Fruit fly (Drosophila melanogaster) whole organism, adult: Measurements from ENCODE around the gene CG46507.
"Not testable (repeated sequence)": the region's sequence is repeated elsewhere in the genome, so short reads cannot be mapped to it uniquely, and the experiment has no call there.

Source experiments
- CG14711 ChIP-seq: fragments of 200-800 bp; sonication (Bioruptor generic); optimal IDR thresholded peaks from 2 replicates; lab custom pipeline; 2018; ENCODE audit warnings: missing biosample characterization, mild to moderate bottlenecking, missing genetic modification characterization, moderate library complexity
- CG5204 ChIP-seq: fragments of 200-800 bp; sonication (Bioruptor generic); optimal IDR thresholded peaks from 2 replicates; lab custom pipeline; 2016; ENCODE audit warnings: missing biosample characterization, missing genetic modification characterization
- CG7101 ChIP-seq: fragments of 200-800 bp; sonication (Bioruptor generic); optimal IDR thresholded peaks from 2 replicates; lab custom pipeline; 2018; ENCODE audit warnings: missing biosample characterization, mild to moderate bottlenecking, missing genetic modification characterization, moderate library complexity
- Crg-1 ChIP-seq: fragments of 200-800 bp; sonication (Bioruptor generic); optimal IDR thresholded peaks from 2 replicates; lab custom pipeline; 2016; ENCODE audit warnings: missing biosample characterization, missing genetic modification characterization
- bab1 ChIP-seq: fragments of 200-800 bp; sonication (Bioruptor generic); optimal IDR thresholded peaks from 3 replicates; lab custom pipeline; 2019; ENCODE audit warnings: missing biosample characterization, mild to moderate bottlenecking, missing genetic modification characterization, moderate library complexity
- cnc ChIP-seq, 2 experiments: fragments of >200 bp; optimal IDR thresholded peaks; 2 replicates each; lab custom pipeline; 2017
- kay ChIP-seq: fragments of 200-800 bp; sonication (Bioruptor generic); peaks from one replicate; lab custom pipeline; 2016; ENCODE audit warnings: missing biosample characterization, missing genetic modification characterization, borderline replicate concordance

DNA sequence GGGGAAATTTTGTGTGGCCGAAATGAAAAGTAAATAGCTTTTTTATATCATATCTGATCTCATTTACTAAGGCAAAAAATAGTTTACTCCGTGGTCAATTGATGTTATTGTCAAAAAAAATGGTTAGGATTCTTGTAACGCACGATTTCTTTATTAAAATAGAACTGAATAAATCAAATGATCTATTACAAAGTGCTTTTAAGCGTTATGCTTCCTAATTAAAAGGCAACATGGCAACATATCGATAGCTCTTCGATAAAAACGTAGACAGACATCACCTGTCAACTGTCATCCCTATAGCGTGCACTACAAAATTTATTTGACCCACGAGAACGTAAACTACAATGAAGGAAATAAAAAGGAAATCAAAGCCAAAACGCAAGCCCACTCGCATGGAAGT lies 49.3 kb downstream of the CG46507 start, which contains the start of gene CG46516:
- TF ChIP-seq CG7101 (tag; lab: Kevin White, UChicago); cnc (optimal IDR thresholded peaks at IDR 0.05; lab: Kevin White, UChicago); kay (GFP tag; lab: Kevin White, UChicago); Crg-1 (GFP tag; lab: Kevin White, UChicago); bab1 (GFP tag; lab: Kevin White, UChicago); CG5204; CG14711 (tag; lab: Kevin White, UChicago): not testable (repeated sequence)
